Worm (Caenorhabditis elegans) whole organism, L1 larva: ENCODE data around the gene F40G9.7.

Experiments
- ceh-90 ChIP-seq: sonication (generic microtip); optimal IDR thresholded peaks from 2 replicates; lab custom pipeline; 2016; ENCODE audit warnings: missing genetic modification characterization, missing compliant biosample characterization
- egl-13 ChIP-seq: sonication (generic microtip); optimal IDR thresholded peaks from 2 replicates; lab custom pipeline; 2016; ENCODE audit warnings: missing genotype, missing genetic modification reagents, missing genetic modification characterization, missing compliant biosample characterization
- fkh-10 ChIP-seq: sonication (generic microtip); optimal IDR thresholded peaks from 2 replicates; lab custom pipeline; 2017; ENCODE audit warnings: missing biosample characterization, missing genetic modification reagents, missing genetic modification characterization
- fos-1 ChIP-seq: fragments of 150-350 bp; optimal IDR thresholded peaks from 2 replicates; lab custom pipeline; 2014; ENCODE audit warnings: missing biosample characterization, missing genetic modification characterization
- nhr-19 ChIP-seq: fragments of 200-800 bp; sonication (Bioruptor generic); conservative IDR thresholded peaks from 2 replicates; pipeline ENCODE4 v1.3.6; 2022; ENCODE audit warnings: missing genetic modification characterization, missing compliant biosample characterization
- nhr-28 ChIP-seq: fragments of 150-350 bp; optimal IDR thresholded peaks from 2 replicates; lab custom pipeline; 2014; ENCODE audit warnings: missing biosample characterization, missing genetic modification characterization
- nhr-47 ChIP-seq: sonication (generic microtip); optimal IDR thresholded peaks from 2 replicates; lab custom pipeline; 2016; ENCODE audit warnings: mild to moderate bottlenecking, missing genetic modification characterization, moderate library complexity, missing compliant biosample characterization
- nhr-77 ChIP-seq: fragments of 150-350 bp; optimal IDR thresholded peaks from 2 replicates; lab custom pipeline; 2014; ENCODE audit warnings: missing biosample characterization, missing genetic modification characterization
- skn-1 ChIP-seq: fragments of 150-350 bp; optimal IDR thresholded peaks from 2 replicates; lab custom pipeline; 2014; ENCODE audit warnings: missing biosample characterization, missing genetic modification characterization
- unc-130 ChIP-seq: fragments of 150-350 bp; optimal IDR thresholded peaks from 2 replicates; lab custom pipeline; 2017; ENCODE audit warnings: missing biosample characterization, missing genetic modification characterization, inconsistent platforms
- unc-62 ChIP-seq: fragments of 150-350 bp; optimal IDR thresholded peaks from 2 replicates; lab custom pipeline; 2014; ENCODE audit warnings: missing biosample characterization, missing genetic modification reagents, missing genetic modification characterization
- zip-4 ChIP-seq: fragments of 200-800 bp; sonication (Bioruptor generic); optimal IDR thresholded peaks from 2 replicates; lab custom pipeline; 2018; ENCODE audit warnings: mild to moderate bottlenecking, missing genetic modification characterization, moderate library complexity, missing compliant biosample characterization
- ztf-4 ChIP-seq: fragments of 150-350 bp; optimal IDR thresholded peaks from 2 replicates; lab custom pipeline; 2014; ENCODE audit warnings: missing biosample characterization, missing genetic modification characterization

- no peak for TF ChIP-seq unc-130
- no peak for TF ChIP-seq nhr-77
- TF ChIP-seq zip-4 (GFP tag; lab: Kevin White, UChicago) = no peak
- no peak for TF ChIP-seq fos-1 (tag; lab: Kevin White, UChicago)
- TF ChIP-seq nhr-47 (tag; lab: Kevin White, UChicago) = no peak
- no peak for TF ChIP-seq fkh-10 (GFP tag; lab: Kevin White, UChicago)
- no peak for TF ChIP-seq ztf-4 (tag; lab: Kevin White, UChicago)
- TF ChIP-seq egl-13 (tag; lab: Kevin White, UChicago) = no peak
- no peak for TF ChIP-seq nhr-28 (tag; lab: Kevin White, UChicago)
- no peak for TF ChIP-seq unc-62 (GFP tag; lab: Kevin White, UChicago)
- TF ChIP-seq nhr-19 (GFP tag; lab: Robert Waterston, UW) = no peak
- no peak for TF ChIP-seq ceh-90 (tag; lab: Kevin White, UChicago)
- no peak for TF ChIP-seq skn-1
Observed at ce11 chrIII:182080-182479, 16.6 kb downstream of the F40G9.7 start, which contains the start of gene F40G9.15.
